Fruit fly (Drosophila melanogaster) whole organism: Measurements from ENCODE around the gene Adi1.

Source experiments
- CG8478 ChIP-seq: fragments of >200 bp; optimal IDR thresholded peaks from 2 replicates; lab custom pipeline; 2018; ENCODE audit warnings: inconsistent platforms
- pan ChIP-seq: fragments of >200 bp; optimal IDR thresholded peaks from 2 replicates; lab custom pipeline; 2017
- usp ChIP-seq: fragments of >200 bp; optimal IDR thresholded peaks from 2 replicates; lab custom pipeline; 2017; ENCODE audit warnings: missing biosample characterization, missing genetic modification characterization, mixed read lengths

- TF ChIP-seq pan (no peak), CG8478 (lab: Kevin White, UChicago) (no peak), usp (GFP tag; lab: Kevin White, UChicago) (no peak)
These were observed 16.6 kb downstream of the Adi1 start for dm6 chr3L:10679711-10680154.
